Worm (Caenorhabditis elegans): ENCODE measurements around the gene T14F9.2.
A peak's percentile ranks its signal among the peaks of the same experiment; 100 is the strongest.

The T14F9.2 gene

DNA sequence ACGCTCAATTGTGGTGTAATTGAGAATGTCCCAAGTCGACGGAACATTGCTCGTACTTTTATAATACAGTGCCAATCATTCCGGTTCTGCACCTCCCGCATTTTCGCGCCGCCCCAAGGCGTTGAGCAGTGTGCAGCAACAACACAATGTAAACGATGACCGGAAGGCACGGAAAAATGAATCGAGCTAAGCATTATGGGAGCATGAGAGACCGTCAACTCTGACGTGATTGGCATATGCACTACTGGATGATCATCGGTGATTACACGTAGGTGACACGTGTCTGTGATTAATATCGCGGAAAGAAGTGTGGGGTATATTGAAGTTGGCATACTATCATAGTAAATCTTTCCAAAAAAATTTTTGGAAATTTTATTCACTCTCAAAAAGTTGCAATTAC, 29.2 kb upstream of the T14F9.2 start, which contains the start of gene T24C12.4:
T24C12.4 (minus strand) TSS at position 101 of the 400 bp plus-strand sequence.
- no peak for TF ChIP-seq nhr-237 (tag; optimal IDR thresholded peaks at IDR 0.05)
- TF ChIP-seq pqm-1 (tag; optimal IDR thresholded peaks at IDR 0.05): no peak
- no peak for TF ChIP-seq nhr-11 (tag; optimal IDR thresholded peaks at IDR 0.05)
- TF ChIP-seq hmg-1.1 (GFP tag; IDR thresholded peaks at IDR 0.05): no peak
- no peak for TF ChIP-seq nhr-42 (GFP tag; IDR thresholded peaks at IDR 0.05)
- TF ChIP-seq saeg-2 (GFP tag; IDR thresholded peaks at IDR 0.05): no peak
- TF ChIP-seq zfp-3 (GFP tag; conservative IDR thresholded peaks at IDR 0.05): no peak
- TF ChIP-seq hif-1 (tag; optimal IDR thresholded peaks at IDR 0.05): no peak
- no peak for TF ChIP-seq F10B5.3 (tag; optimal IDR thresholded peaks at IDR 0.05)
- no peak for TF ChIP-seq mxl-3 (GFP tag; optimal IDR thresholded peaks at IDR 0.05)
- no peak for TF ChIP-seq T26A8.4 (GFP tag; IDR thresholded peaks at IDR 0.05)
- no peak for TF ChIP-seq ceh-20 (GFP tag; IDR thresholded peaks at IDR 0.05)
- TF ChIP-seq spr-3 (GFP tag; optimal IDR thresholded peaks at IDR 0.05): no peak
- no peak for TF ChIP-seq mdt-29 (GFP tag; IDR thresholded peaks at IDR 0.05)

DNA sequence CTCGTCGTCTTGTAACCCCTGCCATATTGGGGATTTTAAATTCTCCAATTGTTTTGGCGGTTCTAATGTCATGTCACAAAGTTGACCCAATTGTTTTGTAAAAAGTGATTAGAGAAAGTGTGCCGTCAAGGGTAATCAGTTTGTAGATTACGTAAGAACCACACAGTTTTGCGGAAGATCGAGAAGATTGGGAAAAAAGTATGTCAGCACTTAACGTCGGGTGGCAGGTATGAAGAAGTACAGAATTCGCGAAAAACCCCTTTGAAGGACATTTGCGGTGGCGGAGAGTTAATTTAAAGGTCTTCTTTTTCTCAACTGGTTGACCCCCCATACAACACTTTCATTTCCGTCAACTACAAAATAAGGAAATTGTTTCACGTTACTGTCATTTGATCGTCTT, 25.7 kb upstream of the T14F9.2 start:
- TF ChIP-seq F49E8.2 (tag; optimal IDR thresholded peaks at IDR 0.05; ENCODE audit: borderline replicate concordance) (no peak), lim-7 (GFP tag; IDR thresholded peaks at IDR 0.05) (no peak), lin-38 (GFP tag; IDR thresholded peaks at IDR 0.05) (no peak), mdt-29 (GFP tag; IDR thresholded peaks at IDR 0.05) (no peak), unc-130 (GFP tag; optimal IDR thresholded peaks at IDR 0.05) (no peak), hlh-11 (tag; optimal IDR thresholded peaks at IDR 0.05) (peak; percentile 10), lin-1 (GFP tag; IDR thresholded peaks at IDR 0.05) (no peak), rbr-2 (tag; optimal IDR thresholded peaks at IDR 0.05) (no peak), mes-2 (tag; optimal IDR thresholded peaks at IDR 0.05; ENCODE audit: poor library complexity, severe bottlenecking) (no peak), hlh-30 (tag; optimal IDR thresholded peaks at IDR 0.05; ENCODE audit: insufficient read depth) (no peak), attf-4 (tag; optimal IDR thresholded peaks at IDR 0.05) (no peak), ZK337.2 (GFP tag; IDR thresholded peaks at IDR 0.05) (no peak), saeg-2 (GFP tag; IDR thresholded peaks at IDR 0.05) (no peak), nhr-25 (tag; optimal IDR thresholded peaks at IDR 0.05; ENCODE audit: borderline replicate concordance, insufficient read depth) (peak; percentile 45), cey-2 (tag; optimal IDR thresholded peaks at IDR 0.05; ENCODE audit: borderline replicate concordance, insufficient read depth) (no peak), spr-1 (tag; optimal IDR thresholded peaks at IDR 0.05) (no peak), nhr-28 (tag; optimal IDR thresholded peaks at IDR 0.05) (peak; percentile 28), ces-1 (GFP tag; optimal IDR thresholded peaks at IDR 0.05) (no peak), mep-1 (tag; optimal IDR thresholded peaks at IDR 0.05) (no peak), sdz-12 (GFP tag; optimal IDR thresholded peaks at IDR 0.05) (no peak)

DNA sequence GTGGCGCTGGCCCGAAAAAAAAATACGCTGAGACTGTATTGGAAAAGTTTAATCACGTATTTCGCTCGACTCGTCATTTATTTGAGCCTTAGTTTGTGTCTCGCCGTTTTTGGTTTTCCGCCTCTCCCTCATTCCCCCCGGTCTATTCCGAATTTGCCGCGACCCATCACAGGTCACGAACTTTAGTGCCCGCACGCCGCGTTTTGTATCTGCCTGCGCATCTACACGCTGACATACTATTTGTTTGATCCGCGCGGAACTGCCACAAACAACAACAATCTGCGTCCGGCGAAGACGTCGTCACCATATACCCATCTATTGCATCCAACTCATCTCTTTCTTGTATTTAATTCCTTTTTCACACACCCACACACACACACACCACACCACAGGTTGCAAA, 24.0 kb upstream of the T14F9.2 start:
- TF ChIP-seq attf-4 (tag; optimal IDR thresholded peaks at IDR 0.05): no peak
- 0 out of 2 replicates have a peak, but pooled peaks have one; percentile 48 for TF ChIP-seq egl-43 (GFP tag; IDR thresholded peaks at IDR 0.05)
- TF ChIP-seq nhr-25 (tag; optimal IDR thresholded peaks at IDR 0.05; ENCODE audit: borderline replicate concordance, insufficient read depth): no peak
- TF ChIP-seq R02D3.7 (tag; optimal IDR thresholded peaks at IDR 0.05): no peak
- no peak for TF ChIP-seq zip-2 (tag; optimal IDR thresholded peaks at IDR 0.05)

DNA sequence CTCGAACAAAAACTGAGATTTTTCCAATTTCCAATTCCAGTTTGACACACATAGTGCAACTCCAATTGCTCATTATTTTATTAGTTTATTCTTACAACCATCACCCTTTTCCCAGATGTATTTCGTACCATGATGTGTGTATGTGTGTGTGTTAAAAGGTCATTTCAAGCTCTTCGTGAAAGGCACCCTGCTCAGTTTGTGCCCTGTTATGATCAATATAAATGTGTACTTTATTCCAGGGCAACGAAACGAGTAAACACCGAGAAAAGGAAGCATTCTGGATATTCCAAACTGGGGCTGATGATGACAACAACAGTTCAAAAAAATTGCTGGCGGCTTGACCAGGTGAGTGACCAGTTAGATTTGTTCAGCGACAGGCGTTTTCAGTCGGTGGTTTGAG, 23.4 kb upstream of the T14F9.2 start, which contains the start of gene peb-1:
peb-1 (plus strand) TSS at position 301 of the 400 bp plus-strand sequence.
- TF ChIP-seq aha-1 (tag) (peak; percentile 75), fkh-10 (GFP tag; optimal IDR thresholded peaks at IDR 0.05) (no peak)

Data from whole organism, L4 larva.